Worm (Caenorhabditis elegans) whole organism, late embryonic: ENCODE measurements around the gene sox-4.
A peak's percentile ranks its signal among the peaks of the same experiment; 100 is the strongest.

Experiments used
- F13H6.1 ChIP-seq: sonication (generic microtip); optimal IDR thresholded peaks from 2 replicates; lab custom pipeline; 2016; ENCODE audit warnings: missing genetic modification characterization, missing compliant biosample characterization
- K02D7.2 ChIP-seq: sonication (generic microtip); optimal IDR thresholded peaks from 2 replicates; lab custom pipeline; 2017; ENCODE audit warnings: mild to moderate bottlenecking, missing genetic modification characterization, missing compliant biosample characterization
- K09A11.1 ChIP-seq: sonication (generic microtip); optimal IDR thresholded peaks from 2 replicates; lab custom pipeline; 2017; ENCODE audit warnings: antibody characterized with exemption, mild to moderate bottlenecking, missing genetic modification characterization, missing compliant biosample characterization; ENCODE audit not compliant: insufficient read depth
- ahr-1 ChIP-seq: sonication (generic microtip); optimal IDR thresholded peaks from 2 replicates; lab custom pipeline; 2016; ENCODE audit warnings: missing genetic modification characterization, missing compliant biosample characterization
- ama-1 ChIP-seq: fragments of 150-350 bp; optimal IDR thresholded peaks from 2 replicates; lab custom pipeline; 2014
- ceh-18 ChIP-seq: sonication (generic microtip); optimal IDR thresholded peaks from 2 replicates; lab custom pipeline; 2016; ENCODE audit warnings: missing genetic modification characterization, missing compliant biosample characterization
- ceh-19 ChIP-seq: fragments of 200-800 bp; sonication (Bioruptor generic); optimal IDR thresholded peaks from 2 replicates; lab custom pipeline; 2018; ENCODE audit warnings: mild to moderate bottlenecking, missing genetic modification characterization, missing compliant biosample characterization
- ceh-24 ChIP-seq: sonication (generic microtip); optimal IDR thresholded peaks from 2 replicates; lab custom pipeline; 2016; ENCODE audit warnings: mild to moderate bottlenecking, missing genetic modification characterization, missing compliant biosample characterization
- ceh-34 ChIP-seq: sonication (generic microtip); optimal IDR thresholded peaks from 2 replicates; lab custom pipeline; 2016; ENCODE audit warnings: mild to moderate bottlenecking, missing genetic modification characterization, missing compliant biosample characterization
- ceh-45 ChIP-seq: fragments of 200-800 bp; sonication (Bioruptor generic); IDR thresholded peaks from 2 replicates; pipeline ENCODE4 v1.3.6; 2022; ENCODE audit warnings: missing genetic modification reagents, missing genetic modification characterization, missing compliant biosample characterization
- ceh-48 ChIP-seq: sonication (generic microtip); optimal IDR thresholded peaks from 2 replicates; lab custom pipeline; 2016; ENCODE audit warnings: missing genetic modification characterization, inconsistent platforms, missing compliant biosample characterization
- ceh-6 ChIP-seq: fragments of 200-800 bp; sonication (Bioruptor generic); optimal IDR thresholded peaks from 2 replicates; lab custom pipeline; 2018; ENCODE audit warnings: mild to moderate bottlenecking, missing genetic modification characterization, missing compliant biosample characterization
- ceh-9 ChIP-seq: sonication (generic microtip); optimal IDR thresholded peaks from 2 replicates; lab custom pipeline; 2016; ENCODE audit warnings: mild to moderate bottlenecking, missing genetic modification characterization, inconsistent platforms, missing compliant biosample characterization
- che-1 ChIP-seq: sonication (generic microtip); optimal IDR thresholded peaks from 2 replicates; lab custom pipeline; 2016; ENCODE audit warnings: mild to moderate bottlenecking, missing genetic modification characterization, missing compliant biosample characterization
- elt-2 ChIP-seq: sonication (generic microtip); optimal IDR thresholded peaks from 2 replicates; lab custom pipeline; 2016; ENCODE audit warnings: missing genetic modification reagents, missing genetic modification characterization, missing compliant biosample characterization
- elt-4 ChIP-seq: sonication (generic microtip); optimal IDR thresholded peaks from 2 replicates; lab custom pipeline; 2016; ENCODE audit warnings: missing genetic modification characterization, missing compliant biosample characterization
- ets-4 ChIP-seq: sonication (generic microtip); optimal IDR thresholded peaks from 2 replicates; lab custom pipeline; 2016; ENCODE audit warnings: missing genetic modification characterization, missing compliant biosample characterization
- eyg-1 ChIP-seq: sonication (generic microtip); optimal IDR thresholded peaks from 2 replicates; lab custom pipeline; 2016; ENCODE audit warnings: missing genotype, missing genetic modification characterization, missing compliant biosample characterization
- fax-1 ChIP-seq: sonication (generic microtip); optimal IDR thresholded peaks from 2 replicates; lab custom pipeline; 2016; ENCODE audit warnings: missing genotype, missing genetic modification characterization, missing compliant biosample characterization
- fkh-10 ChIP-seq: fragments of 150-350 bp; optimal IDR thresholded peaks from 2 replicates; lab custom pipeline; 2014; ENCODE audit warnings: missing biosample characterization, missing genetic modification reagents, missing genetic modification characterization
- hlh-30 ChIP-seq: sonication (generic microtip); optimal IDR thresholded peaks from 2 replicates; lab custom pipeline; 2017; ENCODE audit warnings: antibody characterized with exemption, missing genetic modification characterization, missing compliant biosample characterization; ENCODE audit not compliant: insufficient read depth
- hlh-6 ChIP-seq: sonication (generic microtip); optimal IDR thresholded peaks from 2 replicates; lab custom pipeline; 2016; ENCODE audit warnings: missing genotype, missing genetic modification characterization, missing compliant biosample characterization
- hlh-8 ChIP-seq: sonication (generic microtip); optimal IDR thresholded peaks from 2 replicates; lab custom pipeline; 2016; ENCODE audit warnings: missing genotype, missing genetic modification characterization, missing compliant biosample characterization
- lim-6 ChIP-seq: sonication (generic microtip); optimal IDR thresholded peaks from 2 replicates; lab custom pipeline; 2016; ENCODE audit warnings: missing genetic modification characterization, missing compliant biosample characterization
- lin-11 ChIP-seq: fragments of 200-800 bp; sonication (Bioruptor generic); optimal IDR thresholded peaks from 2 replicates; lab custom pipeline; 2018; ENCODE audit warnings: mild to moderate bottlenecking, missing genetic modification characterization, missing compliant biosample characterization
- odd-2 ChIP-seq: sonication (generic microtip); optimal IDR thresholded peaks from 2 replicates; lab custom pipeline; 2017; ENCODE audit warnings: antibody characterized with exemption, mild to moderate bottlenecking, missing genetic modification characterization, missing compliant biosample characterization
- pha-2 ChIP-seq: sonication (generic microtip); optimal IDR thresholded peaks from 2 replicates; lab custom pipeline; 2017; ENCODE audit warnings: mild to moderate bottlenecking, missing genetic modification characterization, missing compliant biosample characterization
- pha-4 ChIP-seq: fragments of 150-350 bp; optimal IDR thresholded peaks from 2 replicates; lab custom pipeline; 2018; ENCODE audit warnings: missing biosample characterization, missing genetic modification reagents, missing genetic modification characterization
- ref-2 ChIP-seq: sonication (generic microtip); optimal IDR thresholded peaks from 2 replicates; lab custom pipeline; 2016; ENCODE audit warnings: missing genetic modification characterization, missing compliant biosample characterization
- sdc-2 ChIP-seq: sonication (generic microtip); optimal IDR thresholded peaks from 2 replicates; lab custom pipeline; 2016; ENCODE audit warnings: missing genotype, missing genetic modification characterization, missing compliant biosample characterization
- syd-9 ChIP-seq: sonication (generic microtip); optimal IDR thresholded peaks from 2 replicates; lab custom pipeline; 2016; ENCODE audit warnings: mild to moderate bottlenecking, missing genetic modification characterization, moderate library complexity, missing compliant biosample characterization
- unc-3 ChIP-seq, 2 experiments: fragments of 200-800 bp in 1 of 2; sonication (Bioruptor generic) in 1 of 2; sonication (generic microtip) in 1 of 2; conservative IDR thresholded peaks in 1 of 2; optimal IDR thresholded peaks in 1 of 2; 2 replicates each; pipeline versions ENCODE4 v1.3.6 to Lab custom; 2016 to 2022; ENCODE audit warnings: missing compliant biosample characterization in 2 of 2, missing genetic modification characterization in 2 of 2, missing genetic modification reagents in 1 of 2
- unc-42 ChIP-seq: sonication (generic microtip); optimal IDR thresholded peaks from 2 replicates; lab custom pipeline; 2016; ENCODE audit warnings: missing genotype, missing genetic modification characterization, missing compliant biosample characterization
- unc-55 ChIP-seq: sonication (generic microtip); optimal IDR thresholded peaks from 2 replicates; lab custom pipeline; 2017; ENCODE audit warnings: missing biosample characterization, missing genetic modification reagents, missing genetic modification characterization
- ztf-16 ChIP-seq: sonication (generic microtip); optimal IDR thresholded peaks from 2 replicates; lab custom pipeline; 2017; ENCODE audit warnings: missing genetic modification characterization, missing compliant biosample characterization

sox-4 gene

ce11 chrX:3517141-3517540 is 8.3 kb upstream of the sox-4 start:
- no peak for TF ChIP-seq ceh-34
- TF ChIP-seq ama-1 (lab: Kevin White, UChicago), result no peak
- TF ChIP-seq hlh-6 (tag; lab: Kevin White, UChicago), result no peak
- TF ChIP-seq ceh-19 (GFP tag; lab: Kevin White, UChicago), result no peak
- TF ChIP-seq hlh-30 (tag; lab: Kevin White, UChicago), result no peak

ce11 chrX:3513715-3514114 is 4.9 kb upstream of the sox-4 start:
- TF ChIP-seq ceh-9 (tag; lab: Kevin White, UChicago), result no peak
- no peak for TF ChIP-seq ama-1 (lab: Kevin White, UChicago)
- peak; percentile 67 for TF ChIP-seq unc-42
- TF ChIP-seq elt-4, result no peak
- TF ChIP-seq, all 69 proteins: peak for 1

- TF ChIP-seq pha-2 (tag; lab: Kevin White, UChicago) (no peak), sdc-2 (no peak), unc-55 (GFP tag; lab: Kevin White, UChicago) (no peak), ref-2 (tag; lab: Kevin White, UChicago) (no peak), ztf-16 (tag; lab: Kevin White, UChicago) (no peak), elt-2 (tag; lab: Kevin White, UChicago) (no peak), hlh-30 (tag; lab: Kevin White, UChicago) (no peak), ceh-24 (tag; lab: Kevin White, UChicago) (no peak), eyg-1 (no peak), lim-6 (tag; lab: Kevin White, UChicago) (no peak), hlh-8 (tag; lab: Kevin White, UChicago) (no peak), syd-9 (tag; lab: Kevin White, UChicago) (no peak), ceh-19 (GFP tag; lab: Kevin White, UChicago) (no peak)
Observed at ce11 chrX:3507214-3507613, 1.6 kb downstream of the sox-4 start.

DNA sequence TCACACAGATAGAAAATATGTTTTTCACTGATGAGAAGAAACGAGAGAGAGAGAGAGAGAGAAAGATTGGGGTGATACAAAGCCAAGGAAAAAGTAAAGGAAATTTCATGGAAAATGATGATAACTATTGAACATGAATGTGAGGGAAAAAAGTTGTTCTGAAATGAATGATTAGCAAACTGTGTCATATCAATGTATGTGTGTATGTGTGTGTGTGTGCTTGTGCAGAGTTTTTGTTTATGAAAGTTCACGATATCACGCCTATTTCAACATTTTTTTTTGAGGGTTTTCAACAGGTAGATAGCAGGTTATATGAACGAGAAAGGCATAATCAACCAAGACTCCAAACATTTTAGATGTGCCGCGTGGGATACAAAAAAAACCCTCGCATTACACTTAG is 2.2 kb downstream of the sox-4 start:
- no peak for TF ChIP-seq elt-2 (tag; lab: Kevin White, UChicago)
- no peak for TF ChIP-seq fax-1 (tag; lab: Kevin White, UChicago)
- TF ChIP-seq ztf-16 (tag; lab: Kevin White, UChicago), result no peak
- TF ChIP-seq ceh-6 (GFP tag; lab: Kevin White, UChicago), result no peak
- no peak for TF ChIP-seq ets-4
- no peak for TF ChIP-seq lin-11 (tag; lab: Kevin White, UChicago)
- no peak for TF ChIP-seq pha-4 (tag; lab: Kevin White, UChicago)
- no peak for TF ChIP-seq unc-42
- TF ChIP-seq ceh-9 (tag; lab: Kevin White, UChicago), result no peak
- TF ChIP-seq ceh-18, result no peak

- TF ChIP-seq lim-6 (tag; lab: Kevin White, UChicago) (no peak), fax-1 (tag; lab: Kevin White, UChicago) (no peak), che-1 (tag; lab: Kevin White, UChicago) (no peak)
Observed at ce11 chrX:3505062-3505461, 3.7 kb downstream of the sox-4 start.

ce11 chrX:3503025-3503424 is 5.8 kb downstream of the sox-4 start:
- TF ChIP-seq elt-4, result no peak
- no peak for TF ChIP-seq ahr-1 (tag; lab: Kevin White, UChicago)
- no peak for TF ChIP-seq K02D7.2 (tag; lab: Kevin White, UChicago)
- TF ChIP-seq fkh-10 (GFP tag; lab: Kevin White, UChicago), result no peak
- TF ChIP-seq hlh-30 (tag; lab: Kevin White, UChicago), result no peak
- TF ChIP-seq ceh-45 (GFP tag; lab: Robert Waterston, UW), result no peak
- no peak for TF ChIP-seq unc-3 (GFP tag; conservative IDR thresholded peaks at IDR 0.05; lab: Robert Waterston, UW)
- TF ChIP-seq unc-3 (tag; optimal IDR thresholded peaks at IDR 0.05; lab: Kevin White, UChicago), result no peak
- TF ChIP-seq K09A11.1 (tag; lab: Kevin White, UChicago), result no peak
- TF ChIP-seq unc-55 (GFP tag; lab: Kevin White, UChicago), result no peak
- no peak for TF ChIP-seq ceh-48 (tag; lab: Kevin White, UChicago)
- no peak for TF ChIP-seq odd-2 (tag; lab: Kevin White, UChicago)
- no peak for TF ChIP-seq fax-1 (tag; lab: Kevin White, UChicago)
- no peak for TF ChIP-seq F13H6.1 (tag; lab: Kevin White, UChicago)
- no peak for TF ChIP-seq elt-2 (tag; lab: Kevin White, UChicago)
- no peak for TF ChIP-seq lim-6 (tag; lab: Kevin White, UChicago)
